Worm (Caenorhabditis elegans) whole organism, L2 larva: ENCODE data around the gene gob-1.

Source experiments
- F13H6.1 ChIP-seq: sonication (generic microtip); optimal IDR thresholded peaks from 2 replicates; lab custom pipeline; 2016; ENCODE audit warnings: missing genetic modification characterization, missing compliant biosample characterization
- alr-1 ChIP-seq: fragments of 150-350 bp; optimal IDR thresholded peaks from 2 replicates; lab custom pipeline; 2014; ENCODE audit warnings: missing biosample characterization, missing genetic modification characterization
- dmd-4 ChIP-seq: sonication (generic microtip); optimal IDR thresholded peaks from 2 replicates; lab custom pipeline; 2017; ENCODE audit warnings: missing biosample characterization, missing genetic modification characterization
- egl-27 ChIP-seq: sonication (generic microtip); optimal IDR thresholded peaks from 3 replicates; lab custom pipeline; 2017; ENCODE audit warnings: missing biosample characterization, missing genetic modification reagents, missing genetic modification characterization
- fos-1 ChIP-seq: fragments of 150-350 bp; optimal IDR thresholded peaks from 2 replicates; lab custom pipeline; 2014; ENCODE audit warnings: missing biosample characterization, missing genetic modification characterization
- lin-11 ChIP-seq: fragments of 150-350 bp; sonication (generic microtip); optimal IDR thresholded peaks from 2 replicates; lab custom pipeline; 2014; ENCODE audit warnings: missing biosample characterization, missing genetic modification characterization, inconsistent platforms, mixed read lengths
- lin-13 ChIP-seq: fragments of 150-350 bp; optimal IDR thresholded peaks from 2 replicates; lab custom pipeline; 2014; ENCODE audit warnings: missing biosample characterization, missing genetic modification reagents, missing genetic modification characterization
- mdl-1 ChIP-seq, 2 experiments: fragments of 150-350 bp in 1 of 2; sonication (generic microtip) in 1 of 2; optimal IDR thresholded peaks; 2 replicates each; lab custom pipeline; 2017; ENCODE audit warnings: missing biosample characterization in 2 of 2, missing genetic modification characterization in 2 of 2
- nhr-11 ChIP-seq: fragments of 150-350 bp; optimal IDR thresholded peaks from 2 replicates; lab custom pipeline; 2014; ENCODE audit warnings: missing biosample characterization, missing genetic modification characterization
- skn-1 ChIP-seq: sonication (generic microtip); optimal IDR thresholded peaks from 2 replicates; lab custom pipeline; 2017; ENCODE audit warnings: missing biosample characterization, missing genetic modification characterization

DNA sequence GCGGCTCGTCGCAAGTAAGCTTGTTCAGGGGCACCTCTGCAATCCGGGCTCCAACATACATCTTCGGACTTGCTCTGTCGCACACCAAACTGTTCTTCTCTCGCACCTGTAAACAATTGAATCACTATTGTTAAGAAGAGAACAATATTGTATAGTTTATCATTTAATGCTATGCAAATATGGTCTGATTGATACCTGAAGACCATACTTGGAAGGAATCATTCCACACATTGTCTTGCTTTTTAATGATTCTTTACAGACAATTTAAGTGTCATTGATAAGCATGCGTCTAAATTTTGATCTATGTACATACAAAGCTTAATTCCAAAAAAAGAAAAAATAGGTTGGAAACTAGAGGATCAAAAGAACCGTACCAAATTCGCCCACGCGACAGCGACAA is 53.5 kb downstream of the gob-1 start:
- TF ChIP-seq nhr-11 (tag; lab: Kevin White, UChicago), result no peak
- no peak for TF ChIP-seq F13H6.1
- no peak for TF ChIP-seq alr-1
- no peak for TF ChIP-seq skn-1 (tag; lab: Kevin White, UChicago)
- TF ChIP-seq lin-11 (tag; lab: Kevin White, UChicago), result no peak
- TF ChIP-seq egl-27 (tag; lab: Kevin White, UChicago), result no peak
- no peak for TF ChIP-seq dmd-4 (tag; lab: Kevin White, UChicago)
- TF ChIP-seq mdl-1 (tag; optimal IDR thresholded peaks at IDR 0.05; lab: Kevin White, UChicago), result no peak
- TF ChIP-seq lin-13 (GFP tag; lab: Kevin White, UChicago), result no peak
- TF ChIP-seq fos-1, result no peak
